Fruit fly (Drosophila melanogaster): ENCODE results near the gene Csl4.

The Csl4 gene

dm6 chr2L:11113714-11114113, 9.7 kb downstream of the Csl4 start, which contains the start of gene Gr32a:
Gene Gr32a, plus strand, starts transcription at chr2L:11114014.
- no peak for TF ChIP-seq h (GFP tag; optimal IDR thresholded peaks at IDR 0.05)
- TF ChIP-seq Hr78 (GFP tag; optimal IDR thresholded peaks at IDR 0.05): no peak
- TF ChIP-seq Hr83 (GFP tag; optimal IDR thresholded peaks at IDR 0.05; ENCODE audit: poor library complexity, severe bottlenecking): no peak

- TF ChIP-seq Myc (optimal IDR thresholded peaks at IDR 0.05) (no peak), jim (GFP tag; optimal IDR thresholded peaks at IDR 0.05) (no peak), foxo (GFP tag; optimal IDR thresholded peaks at IDR 0.05) (no peak), Vsx2 (GFP tag; optimal IDR thresholded peaks at IDR 0.05; ENCODE audit: partially characterized antibody) (no peak), GATAd (GFP tag; optimal IDR thresholded peaks at IDR 0.05) (no peak), rgr (GFP tag; optimal IDR thresholded peaks at IDR 0.05) (no peak), usp (GFP tag; optimal IDR thresholded peaks at IDR 0.05) (no peak), br (GFP tag; optimal IDR thresholded peaks at IDR 0.05) (no peak), Jra (GFP tag; optimal IDR thresholded peaks at IDR 0.05) (peak; percentile 47), psq (GFP tag; optimal IDR thresholded peaks at IDR 0.05) (peak; percentile 63), Sp1 (GFP tag; optimal IDR thresholded peaks at IDR 0.05) (peak; percentile 81), OdsH (GFP tag; optimal IDR thresholded peaks at IDR 0.05) (peak; percentile 79), CG32264 (GFP tag; optimal IDR thresholded peaks at IDR 0.05) (no peak), HLH106 (tag; optimal IDR thresholded peaks at IDR 0.05) (peak; percentile 75), Dif (GFP tag; optimal IDR thresholded peaks at IDR 0.05; ENCODE audit: partially characterized antibody) (no peak), sv (GFP tag; optimal IDR thresholded peaks at IDR 0.05) (peak; percentile 35), Dfd (GFP tag; optimal IDR thresholded peaks at IDR 0.05) (no peak), sage (GFP tag; optimal IDR thresholded peaks at IDR 0.05) (no peak), tai (GFP tag; optimal IDR thresholded peaks at IDR 0.05) (no peak), Hr78 (GFP tag; optimal IDR thresholded peaks at IDR 0.05) (no peak), Hnf4 (GFP tag; optimal IDR thresholded peaks at IDR 0.05) (no peak), dsf (GFP tag; optimal IDR thresholded peaks at IDR 0.05; ENCODE audit: borderline replicate concordance) (no peak), woc (GFP tag; optimal IDR thresholded peaks at IDR 0.05) (no peak), Rel (GFP tag; optimal IDR thresholded peaks at IDR 0.05) (peak; percentile 16), Rel (tag; optimal IDR thresholded peaks at IDR 0.05) (no peak), dl (GFP tag; optimal IDR thresholded peaks at IDR 0.05; ENCODE audit: insufficient read depth in 1 of 2, partially characterized antibody in 2 of 2) (no peak), brk (GFP tag; optimal IDR thresholded peaks at IDR 0.05) (no peak), ey (GFP tag; optimal IDR thresholded peaks at IDR 0.05) (peak; percentile 76), Hr83 (GFP tag; optimal IDR thresholded peaks at IDR 0.05; ENCODE audit: poor library complexity, severe bottlenecking) (no peak), dmrt93B (GFP tag; optimal IDR thresholded peaks at IDR 0.05) (no peak), lola (GFP tag; optimal IDR thresholded peaks at IDR 0.05) (no peak), pan (optimal IDR thresholded peaks at IDR 0.05) (no peak), h (GFP tag; optimal IDR thresholded peaks at IDR 0.05) (no peak), fru (GFP tag; optimal IDR thresholded peaks at IDR 0.05) (no peak), CrebA (GFP tag; optimal IDR thresholded peaks at IDR 0.05; ENCODE audit: borderline replicate concordance) (no peak), Abd-B (GFP tag; optimal IDR thresholded peaks at IDR 0.05) (no peak), Mio (GFP tag; optimal IDR thresholded peaks at IDR 0.05) (no peak), CG9705 (GFP tag; optimal IDR thresholded peaks at IDR 0.05) (no peak), N (GFP tag; optimal IDR thresholded peaks at IDR 0.05) (no peak)
Observed at dm6 chr2L:11113011-11113528, 10.3 kb downstream of the Csl4 start, which contains the start of gene Idua. Gene Idua, minus strand, starts transcription at chr2L:11113061.

dm6 chr2L:11106562-11106962, 16.8 kb downstream of the Csl4 start, which contains the start of gene Reps:
Gene Reps, minus strand, starts transcription at chr2L:11106645.
- peak; percentile 79 for TF ChIP-seq Rel (GFP tag; optimal IDR thresholded peaks at IDR 0.05)
- TF ChIP-seq Rel (tag; optimal IDR thresholded peaks at IDR 0.05): peak; percentile 88
- TF ChIP-seq Hnf4 (GFP tag; optimal IDR thresholded peaks at IDR 0.05): peak; percentile 97
- peak; percentile 98 for TF ChIP-seq dmrt93B (GFP tag; optimal IDR thresholded peaks at IDR 0.05)
- TF ChIP-seq rgr (GFP tag; optimal IDR thresholded peaks at IDR 0.05): peak; percentile 98
- peak; percentile 97 for TF ChIP-seq ey (GFP tag; optimal IDR thresholded peaks at IDR 0.05)
- TF ChIP-seq Dfd (GFP tag; optimal IDR thresholded peaks at IDR 0.05): no peak
- peak; percentile 97 for TF ChIP-seq br (GFP tag; optimal IDR thresholded peaks at IDR 0.05)
- TF ChIP-seq GATAd (GFP tag; optimal IDR thresholded peaks at IDR 0.05): peak; percentile 90
- TF ChIP-seq fru (GFP tag; optimal IDR thresholded peaks at IDR 0.05): peak; percentile 97
- peak; percentile 97 for TF ChIP-seq Jra (GFP tag; optimal IDR thresholded peaks at IDR 0.05)
- TF ChIP-seq foxo (GFP tag; optimal IDR thresholded peaks at IDR 0.05): peak; percentile 83 to 99
- TF ChIP-seq Hr78 (GFP tag; optimal IDR thresholded peaks at IDR 0.05): no peak
- peak; percentile 94 for TF ChIP-seq Hr83 (GFP tag; optimal IDR thresholded peaks at IDR 0.05; ENCODE audit: poor library complexity, severe bottlenecking)
- TF ChIP-seq psq (GFP tag; optimal IDR thresholded peaks at IDR 0.05): peak; percentile 95
- no peak for TF ChIP-seq Abd-B (GFP tag; optimal IDR thresholded peaks at IDR 0.05)
- TF ChIP-seq tai (GFP tag; optimal IDR thresholded peaks at IDR 0.05): no peak
- peak; percentile 88 for TF ChIP-seq CG32264 (GFP tag; optimal IDR thresholded peaks at IDR 0.05)
- TF ChIP-seq dl (GFP tag; optimal IDR thresholded peaks at IDR 0.05; ENCODE audit: insufficient read depth in 1 of 2, partially characterized antibody in 2 of 2): no peak
- TF ChIP-seq dsf (GFP tag; optimal IDR thresholded peaks at IDR 0.05; ENCODE audit: borderline replicate concordance): peak; percentile 94
- TF ChIP-seq pan (optimal IDR thresholded peaks at IDR 0.05): no peak
- peak; percentile 97 for TF ChIP-seq Sp1 (GFP tag; optimal IDR thresholded peaks at IDR 0.05)
- TF ChIP-seq CrebA (GFP tag; optimal IDR thresholded peaks at IDR 0.05; ENCODE audit: borderline replicate concordance): no peak
- TF ChIP-seq Dif (GFP tag; optimal IDR thresholded peaks at IDR 0.05; ENCODE audit: partially characterized antibody): no peak
- TF ChIP-seq jim (GFP tag; optimal IDR thresholded peaks at IDR 0.05): peak; percentile 87
- peak; percentile 87 for TF ChIP-seq Mio (GFP tag; optimal IDR thresholded peaks at IDR 0.05)
- TF ChIP-seq h (GFP tag; optimal IDR thresholded peaks at IDR 0.05): peak; percentile 98
- peak; percentile 98 for TF ChIP-seq sv (GFP tag; optimal IDR thresholded peaks at IDR 0.05)
- TF ChIP-seq brk (GFP tag; optimal IDR thresholded peaks at IDR 0.05): no peak
- peak; percentile 93 for TF ChIP-seq sage (GFP tag; optimal IDR thresholded peaks at IDR 0.05)
- no peak for TF ChIP-seq N (GFP tag; optimal IDR thresholded peaks at IDR 0.05)
- TF ChIP-seq lola (GFP tag; optimal IDR thresholded peaks at IDR 0.05): no peak
- TF ChIP-seq OdsH (GFP tag; optimal IDR thresholded peaks at IDR 0.05): peak; percentile 97
- TF ChIP-seq HLH106 (tag; optimal IDR thresholded peaks at IDR 0.05): peak; percentile 98
- TF ChIP-seq Vsx2 (GFP tag; optimal IDR thresholded peaks at IDR 0.05; ENCODE audit: partially characterized antibody): no peak
- TF ChIP-seq woc (GFP tag; optimal IDR thresholded peaks at IDR 0.05): peak; percentile 97
- peak; percentile 97 for TF ChIP-seq CG9705 (GFP tag; optimal IDR thresholded peaks at IDR 0.05)
- no peak for TF ChIP-seq usp (GFP tag; optimal IDR thresholded peaks at IDR 0.05)
